Worm (Caenorhabditis elegans) whole organism, L2 larva: Measurements from ENCODE around the gene ZK381.2.

ENCODE experiments used
- Y55F3AM.14 ChIP-seq: fragments of 200-800 bp; sonication (Bioruptor generic); optimal IDR thresholded peaks from 2 replicates; lab custom pipeline; 2018; ENCODE audit warnings: mild to moderate bottlenecking, missing genetic modification characterization, missing compliant biosample characterization
- alr-1 ChIP-seq: fragments of 150-350 bp; optimal IDR thresholded peaks from 2 replicates; lab custom pipeline; 2014; ENCODE audit warnings: missing biosample characterization, missing genetic modification characterization
- blmp-1 ChIP-seq: sonication (generic microtip); optimal IDR thresholded peaks from 2 replicates; lab custom pipeline; 2017; ENCODE audit warnings: missing genetic modification characterization, mild to moderate bottlenecking, missing compliant biosample characterization, antibody characterized with exemption, moderate library complexity; ENCODE audit not compliant: insufficient read depth
- dmd-4 ChIP-seq: sonication (generic microtip); optimal IDR thresholded peaks from 2 replicates; lab custom pipeline; 2017; ENCODE audit warnings: missing biosample characterization, missing genetic modification characterization
- mdl-1 ChIP-seq, 2 experiments: fragments of 150-350 bp in 1 of 2; sonication (generic microtip) in 1 of 2; optimal IDR thresholded peaks; 2 replicates each; lab custom pipeline; 2017; ENCODE audit warnings: missing biosample characterization in 2 of 2, missing genetic modification characterization in 2 of 2
- nhr-11 ChIP-seq: fragments of 150-350 bp; optimal IDR thresholded peaks from 2 replicates; lab custom pipeline; 2014; ENCODE audit warnings: missing biosample characterization, missing genetic modification characterization
- ztf-11 ChIP-seq: sonication (generic microtip); optimal IDR thresholded peaks from 2 replicates; lab custom pipeline; 2017; ENCODE audit warnings: missing biosample characterization, missing genetic modification characterization

DNA sequence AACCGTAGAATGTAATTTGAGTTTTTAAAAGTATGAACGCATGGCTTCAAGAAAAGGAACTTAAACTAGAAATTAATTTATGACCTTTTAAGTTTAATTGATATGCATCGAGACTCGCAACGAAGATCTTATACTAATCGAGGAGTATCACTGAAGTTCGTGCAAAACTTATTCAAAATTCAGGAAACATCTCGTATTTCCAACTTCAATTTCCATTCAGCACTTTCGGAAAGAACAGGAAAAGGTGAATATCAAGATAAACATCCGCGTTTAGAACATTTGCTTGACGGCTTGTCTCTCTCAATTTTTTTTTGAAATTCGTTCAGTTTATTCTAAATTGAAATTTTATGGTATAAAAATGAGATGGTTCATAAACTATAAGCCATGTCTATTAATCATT lies at the start of gene ZK381.2:
- TF ChIP-seq dmd-4 (no peak), blmp-1 (tag; lab: Kevin White, UChicago) (no peak), ztf-11 (tag; lab: Kevin White, UChicago) (no peak), alr-1 (tag; lab: Kevin White, UChicago) (no peak), mdl-1 (tag; optimal IDR thresholded peaks at IDR 0.05; lab: Kevin White, UChicago) (no peak), Y55F3AM.14 (GFP tag; lab: Kevin White, UChicago) (no peak), nhr-11 (tag; lab: Kevin White, UChicago) (no peak)
